Fruit fly (Drosophila melanogaster) whole organism: ENCODE results near the gene Drice.

Experiments
- CG8478 ChIP-seq: fragments of >200 bp; optimal IDR thresholded peaks from 2 replicates; lab custom pipeline; 2018; ENCODE audit warnings: inconsistent platforms
- EcR ChIP-seq, 2 experiments: fragments of >200 bp; optimal IDR thresholded peaks; 2 replicates each; lab custom pipeline; 2017; ENCODE audit warnings: missing biosample characterization in 2 of 2, missing genetic modification characterization in 2 of 2, missing genetic modification reagents in 2 of 2
- pan ChIP-seq: fragments of >200 bp; optimal IDR thresholded peaks from 2 replicates; lab custom pipeline; 2017
- psq ChIP-seq: fragments of >200 bp; optimal IDR thresholded peaks from 2 replicates; lab custom pipeline; 2017
- usp ChIP-seq: fragments of >200 bp; optimal IDR thresholded peaks from 2 replicates; lab custom pipeline; 2017; ENCODE audit warnings: missing biosample characterization, missing genetic modification characterization, mixed read lengths

DNA sequence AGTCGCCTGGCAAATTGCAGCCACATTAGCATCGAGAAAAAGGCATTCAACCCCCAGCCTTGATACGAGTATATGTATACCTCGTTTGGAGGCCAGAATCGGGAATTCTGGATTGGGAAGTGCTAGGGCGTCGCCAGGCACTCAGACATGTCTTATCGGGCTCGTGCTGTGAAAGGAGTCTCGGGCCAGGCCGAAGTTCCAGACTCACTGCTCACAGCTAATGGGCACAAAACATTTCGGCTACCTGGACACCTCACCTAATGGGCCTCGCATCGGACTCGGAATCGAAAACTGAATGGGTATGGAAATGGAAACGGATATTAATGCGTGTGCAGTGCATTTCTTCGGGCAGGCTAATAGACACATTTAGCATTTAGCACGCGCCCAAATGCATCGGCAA is 28.5 kb upstream of the Drice start:
- TF ChIP-seq pan (lab: Kevin White, UChicago) (no peak), usp (GFP tag; lab: Kevin White, UChicago) (no peak), EcR (GFP tag; optimal IDR thresholded peaks at IDR 0.05; lab: Kevin White, UChicago) (no peak), psq (no peak), CG8478 (lab: Kevin White, UChicago) (no peak)
